Worm (Caenorhabditis elegans): ENCODE measurements around the gene cal-2.

- TF ChIP-seq ztf-23 (GFP tag; IDR thresholded peaks at IDR 0.05) (0 out of 2 replicates have a peak, but pooled peaks have one; percentile 48), flt-1 (GFP tag; IDR thresholded peaks at IDR 0.05) (no peak), ref-1 (GFP tag; conservative IDR thresholded peaks at IDR 0.05) (no peak), cog-1 (tag; optimal IDR thresholded peaks at IDR 0.05) (no peak), klf-2 (GFP tag; conservative IDR thresholded peaks at IDR 0.05) (no peak), med-1 (GFP tag; optimal IDR thresholded peaks at IDR 0.05; ENCODE audit: insufficient read depth) (no peak)
Measured at ce11 chrII:8964835-8965234, 4.3 kb downstream of the cal-2 start, which contains the start of the genes ndub-3 and C18E9.2.

Data from whole organism, midembryonic.